Fruit fly (Drosophila melanogaster): ENCODE data around the gene CG2082.

- no peak for TF ChIP-seq h (optimal IDR thresholded peaks at IDR 0.05)
- no peak for TF ChIP-seq psq (optimal IDR thresholded peaks at IDR 0.05)
- no peak for TF ChIP-seq Myc (optimal IDR thresholded peaks at IDR 0.05)
- no peak for TF ChIP-seq ttk (optimal IDR thresholded peaks at IDR 0.05)
Measured at dm6 chr3R:5772433-5772832, 8.4 kb downstream of the CG2082 start.

Measured in Kc167 (cell line).